Worm (Caenorhabditis elegans) whole organism, early embryonic: ENCODE measurements around the gene rabr-3.

Experiments used
- B0310.2 ChIP-seq: sonication (generic microtip); optimal IDR thresholded peaks from 2 replicates; lab custom pipeline; 2016; ENCODE audit warnings: mild to moderate bottlenecking, missing genetic modification characterization, missing compliant biosample characterization
- F13C5.2 ChIP-seq: sonication (generic microtip); optimal IDR thresholded peaks from 2 replicates; lab custom pipeline; 2017; ENCODE audit warnings: mild to moderate bottlenecking, missing genetic modification characterization, inconsistent platforms, missing compliant biosample characterization
- ama-1 ChIP-seq: fragments of 150-350 bp; optimal IDR thresholded peaks from 2 replicates; lab custom pipeline; 2014
- ceh-13 ChIP-seq: fragments of 200-800 bp; sonication (Bioruptor generic); optimal IDR thresholded peaks from 2 replicates; lab custom pipeline; 2018; ENCODE audit warnings: mild to moderate bottlenecking, missing genetic modification characterization, missing compliant biosample characterization
- flt-1 ChIP-seq: fragments of 200-800 bp; sonication (Bioruptor generic); IDR thresholded peaks from 2 replicates; pipeline ENCODE4 v1.3.6; 2022; ENCODE audit warnings: missing genetic modification characterization, missing compliant biosample characterization
- hmbx-1 ChIP-seq: sonication (generic microtip); optimal IDR thresholded peaks from 2 replicates; lab custom pipeline; 2016; ENCODE audit warnings: mild to moderate bottlenecking, missing genetic modification characterization, missing compliant biosample characterization
- hmg-4 ChIP-seq: fragments of 200-800 bp; sonication (Bioruptor generic); optimal IDR thresholded peaks from 2 replicates; lab custom pipeline; 2018; ENCODE audit warnings: mild to moderate bottlenecking, missing genetic modification characterization, missing compliant biosample characterization
- hnd-1 ChIP-seq: sonication (generic microtip); optimal IDR thresholded peaks from 2 replicates; lab custom pipeline; 2016; ENCODE audit warnings: missing genetic modification characterization, missing compliant biosample characterization
- sea-1 ChIP-seq: fragments of 200-800 bp; sonication (Bioruptor generic); conservative IDR thresholded peaks from 2 replicates; pipeline ENCODE4 v1.3.6; 2022; ENCODE audit warnings: missing genetic modification characterization, missing compliant biosample characterization
- tbx-11 ChIP-seq: fragments of 200-800 bp; sonication (Bioruptor generic); IDR thresholded peaks from 2 replicates; pipeline ENCODE4 v1.3.6; 2022; ENCODE audit warnings: missing genetic modification characterization, missing compliant biosample characterization
- tbx-37 ChIP-seq: fragments of 200-800 bp; sonication (Bioruptor generic); conservative IDR thresholded peaks from 2 replicates; pipeline ENCODE4 v1.3.6; 2022; ENCODE audit warnings: missing genetic modification reagents, missing genetic modification characterization, missing compliant biosample characterization

- TF ChIP-seq B0310.2 (tag; lab: Kevin White, UChicago) = no peak
- no peak for TF ChIP-seq ama-1 (lab: Kevin White, UChicago)
- TF ChIP-seq hnd-1 (tag; lab: Kevin White, UChicago) = no peak
- no peak for TF ChIP-seq tbx-37 (GFP tag; lab: Robert Waterston, UW)
- TF ChIP-seq hmbx-1 (tag; lab: Kevin White, UChicago) = no peak
- no peak for TF ChIP-seq flt-1 (GFP tag; lab: Robert Waterston, UW)
- no peak for TF ChIP-seq sea-1 (GFP tag; lab: Robert Waterston, UW)
- no peak for TF ChIP-seq ceh-13 (GFP tag; lab: Kevin White, UChicago)
- no peak for TF ChIP-seq hmg-4 (GFP tag; lab: Kevin White, UChicago)
- no peak for TF ChIP-seq F13C5.2
- TF ChIP-seq tbx-11 (GFP tag; lab: Robert Waterston, UW) = no peak
These were observed 19.0 kb downstream of the rabr-3 start, which contains the start of gene F11A5.9 for ce11 chrV:16214505-16214904.
